Fruit fly (Drosophila melanogaster): ENCODE results near the gene CCT2.

The CCT2 gene

DNA sequence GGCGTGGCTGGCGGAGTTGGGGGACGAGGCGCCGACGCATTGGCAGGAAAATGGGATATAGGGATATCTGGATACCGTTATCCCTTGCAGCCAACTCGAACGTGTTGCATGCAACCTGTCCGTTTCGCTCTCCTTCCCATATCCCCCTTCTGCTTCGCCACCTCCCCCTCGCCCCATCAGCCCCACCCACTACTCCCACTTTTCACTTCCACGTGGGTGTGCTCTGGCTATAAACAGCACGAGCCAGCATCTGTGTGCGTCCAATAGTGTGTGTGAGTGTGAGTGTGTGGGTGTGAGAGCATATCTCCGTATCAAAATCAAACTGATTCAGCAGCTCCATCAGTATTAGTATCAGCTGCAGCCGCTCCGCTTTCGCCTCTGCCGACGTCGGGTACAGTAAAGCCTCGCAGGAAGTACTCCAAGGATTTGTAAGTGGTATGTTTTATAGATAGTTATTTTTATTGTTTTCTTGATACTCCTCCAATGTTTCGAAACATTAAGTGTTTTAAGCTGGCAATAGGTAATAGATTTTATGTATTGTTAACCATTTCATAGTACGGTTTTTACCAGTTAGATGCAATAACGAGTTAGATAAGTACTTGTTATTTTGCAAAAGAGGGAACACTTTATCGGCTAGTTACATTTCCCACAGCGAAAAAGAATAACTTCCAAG, 29.8 kb downstream of the CCT2 start (continued):
- TF ChIP-seq tap (tag; optimal IDR thresholded peaks at IDR 0.05), result peak; percentile 69
- TF ChIP-seq CG6654 (GFP tag; optimal IDR thresholded peaks at IDR 0.05), result peak; percentile 24
- TF ChIP-seq bcd (GFP tag; optimal IDR thresholded peaks at IDR 0.05), result peak; percentile 47
- TF ChIP-seq gsb (GFP tag; IDR thresholded peaks at IDR 0.05), result no peak
- no peak for TF ChIP-seq CG7987 (GFP tag; optimal IDR thresholded peaks at IDR 0.05)
- no peak for TF ChIP-seq Trl (optimal IDR thresholded peaks at IDR 0.05)
- no peak for TF ChIP-seq Trl (GFP tag; optimal IDR thresholded peaks at IDR 0.05)
- peak; percentile 65 for TF ChIP-seq CG7839 (tag; optimal IDR thresholded peaks at IDR 0.05)
- TF ChIP-seq NC2β (GFP tag; optimal IDR thresholded peaks at IDR 0.05), result no peak
- no peak for TF ChIP-seq ro (GFP tag; IDR thresholded peaks at IDR 0.05)
- TF ChIP-seq tup (GFP tag; optimal IDR thresholded peaks at IDR 0.05), result no peak
- TF ChIP-seq CG13775 (GFP tag; optimal IDR thresholded peaks at IDR 0.05), result no peak
- TF ChIP-seq CG13296 (GFP tag; optimal IDR thresholded peaks at IDR 0.05), result peak; percentile 46
- peak; percentile 46 for TF ChIP-seq pnt (GFP tag; optimal IDR thresholded peaks at IDR 0.05)
- peak; percentile 30; the same call in 1 of the 2 replicates for TF ChIP-seq CG14667 (GFP tag; IDR thresholded peaks at IDR 0.05)
- TF ChIP-seq bbx (GFP tag; IDR thresholded peaks at IDR 0.05; ENCODE audit: partially characterized antibody), result no peak
- TF ChIP-seq ci (GFP tag; IDR thresholded peaks at IDR 0.05), result peak; percentile 49; the same call in 1 of the 3 replicates
- peak; percentile 80 for TF ChIP-seq CG2678 (tag; optimal IDR thresholded peaks at IDR 0.05)
- peak; percentile 31 for TF ChIP-seq sqz (GFP tag; optimal IDR thresholded peaks at IDR 0.05)
- TF ChIP-seq Ptx1 (GFP tag; IDR thresholded peaks at IDR 0.05), result peak; percentile 53
- no peak for TF ChIP-seq TFAM (GFP tag; optimal IDR thresholded peaks at IDR 0.05)
- no peak for TF ChIP-seq CG42726 (GFP tag; IDR thresholded peaks at IDR 0.05; ENCODE audit: partially characterized antibody)
- no peak for TF ChIP-seq gt (GFP tag; IDR thresholded peaks at IDR 0.05)
- peak; percentile 22 for TF ChIP-seq Max (GFP tag; optimal IDR thresholded peaks at IDR 0.05)
- no peak for TF ChIP-seq chn (GFP tag; optimal IDR thresholded peaks at IDR 0.05)
- no peak for TF ChIP-seq inv (GFP tag; IDR thresholded peaks at IDR 0.05; ENCODE audit: partially characterized antibody)
- TF ChIP-seq lab (GFP tag; optimal IDR thresholded peaks at IDR 0.05), result peak; percentile 64
- 0 out of 2 replicates have a peak, but pooled peaks have one; percentile 9 for TF ChIP-seq esg (GFP tag; conservative IDR thresholded peaks at IDR 0.05)
- TF ChIP-seq phol (tag; optimal IDR thresholded peaks at IDR 0.05), result peak; percentile 70
- no peak for TF ChIP-seq danr (GFP tag; IDR thresholded peaks at IDR 0.05)
- no peak for TF ChIP-seq psq (GFP tag; optimal IDR thresholded peaks at IDR 0.05)
- TF ChIP-seq CG12155 (GFP tag; optimal IDR thresholded peaks at IDR 0.05), result peak; percentile 9
- TF ChIP-seq Xrp1 (GFP tag; IDR thresholded peaks at IDR 0.05), result peak; percentile 44; the same call in 1 of the 2 replicates
- no peak for TF ChIP-seq btn (GFP tag; optimal IDR thresholded peaks at IDR 0.05)
- TF ChIP-seq Antp (GFP tag; optimal IDR thresholded peaks at IDR 0.05), result peak; percentile 12
- TF ChIP-seq CG5245 (GFP tag; optimal IDR thresholded peaks at IDR 0.05), result no peak
- TF ChIP-seq Mad (GFP tag; optimal IDR thresholded peaks at IDR 0.05), result no peak
- TF ChIP-seq tna (GFP tag; IDR thresholded peaks at IDR 0.05; ENCODE audit: partially characterized antibody), result no peak
- TF ChIP-seq knrl (GFP tag; IDR thresholded peaks at IDR 0.05; ENCODE audit: partially characterized antibody), result no peak
- no peak for TF ChIP-seq dan (GFP tag; IDR thresholded peaks at IDR 0.05)
- no peak for TF ChIP-seq pzg (GFP tag; optimal IDR thresholded peaks at IDR 0.05)
- no peak for TF ChIP-seq sens-2 (GFP tag; IDR thresholded peaks at IDR 0.05)
- peak; percentile 59 for TF ChIP-seq CG10147 (GFP tag; optimal IDR thresholded peaks at IDR 0.05)
- TF ChIP-seq gcm (GFP tag; optimal IDR thresholded peaks at IDR 0.05), result no peak
- TF ChIP-seq CG15479 (GFP tag; optimal IDR thresholded peaks at IDR 0.05), result no peak
- no peak for TF ChIP-seq Gug (GFP tag; IDR thresholded peaks at IDR 0.05)
- peak; percentile 65 for TF ChIP-seq Blimp-1 (GFP tag; optimal IDR thresholded peaks at IDR 0.05)
